Fruit fly (Drosophila melanogaster) whole organism, adult: ENCODE measurements around the gene AOX1.

Experiments used
- CG11617 ChIP-seq: fragments of 200-800 bp; sonication (Bioruptor generic); optimal IDR thresholded peaks from 2 replicates; lab custom pipeline; 2017; ENCODE audit warnings: mild to moderate bottlenecking, missing biosample characterization, missing genetic modification reagents, missing genetic modification characterization
- CG12768 ChIP-seq: fragments of 200-800 bp; sonication (Bioruptor generic); optimal IDR thresholded peaks from 2 replicates; lab custom pipeline; 2017; ENCODE audit warnings: missing biosample characterization, missing genetic modification characterization, mild to moderate bottlenecking, moderate library complexity, missing genetic modification reagents
- CG14711 ChIP-seq: fragments of 200-800 bp; sonication (Bioruptor generic); optimal IDR thresholded peaks from 2 replicates; lab custom pipeline; 2018; ENCODE audit warnings: missing biosample characterization, mild to moderate bottlenecking, missing genetic modification characterization, moderate library complexity
- CG1620 ChIP-seq: fragments of 200-800 bp; sonication (Bioruptor generic); optimal IDR thresholded peaks from 2 replicates; lab custom pipeline; 2016; ENCODE audit warnings: missing biosample characterization, missing genetic modification characterization
- CG33017 ChIP-seq: fragments of 200-800 bp; sonication (Bioruptor generic); optimal IDR thresholded peaks from 2 replicates; lab custom pipeline; 2018; ENCODE audit warnings: missing biosample characterization, mild to moderate bottlenecking, missing genetic modification characterization, moderate library complexity
- CG7045 ChIP-seq: fragments of 200-800 bp; sonication (Bioruptor generic); optimal IDR thresholded peaks from 2 replicates; lab custom pipeline; 2017; ENCODE audit warnings: missing biosample characterization, mild to moderate bottlenecking, missing genetic modification characterization
- Clk ChIP-seq: fragments of 200-800 bp; sonication (Bioruptor generic); optimal IDR thresholded peaks from 2 replicates; lab custom pipeline; 2017; ENCODE audit warnings: missing biosample characterization, missing genetic modification characterization
- Crg-1 ChIP-seq: fragments of 200-800 bp; sonication (Bioruptor generic); optimal IDR thresholded peaks from 2 replicates; lab custom pipeline; 2016; ENCODE audit warnings: missing biosample characterization, missing genetic modification characterization
- Hr96 ChIP-seq: fragments of 200-800 bp; sonication (Bioruptor generic); optimal IDR thresholded peaks from 2 replicates; lab custom pipeline; 2016; ENCODE audit warnings: missing biosample characterization, missing genetic modification characterization
- Mnt ChIP-seq: fragments of 200-800 bp; sonication (Bioruptor generic); optimal IDR thresholded peaks from 2 replicates; lab custom pipeline; 2016; ENCODE audit warnings: missing biosample characterization, mild to moderate bottlenecking, missing genetic modification characterization
- bab1 ChIP-seq: fragments of 200-800 bp; sonication (Bioruptor generic); optimal IDR thresholded peaks from 3 replicates; lab custom pipeline; 2019; ENCODE audit warnings: missing biosample characterization, mild to moderate bottlenecking, missing genetic modification characterization, moderate library complexity
- cic ChIP-seq: fragments of 200-800 bp; sonication (Bioruptor generic); optimal IDR thresholded peaks from 2 replicates; lab custom pipeline; 2017; ENCODE audit warnings: missing biosample characterization, mild to moderate bottlenecking, missing genetic modification characterization, moderate library complexity
- cnc ChIP-seq, 2 experiments: fragments of >200 bp; optimal IDR thresholded peaks; 2 replicates each; lab custom pipeline; 2017
- ovo ChIP-seq: fragments of 200-800 bp; sonication (Bioruptor generic); optimal IDR thresholded peaks from 2 replicates; lab custom pipeline; 2016; ENCODE audit warnings: missing biosample characterization, missing genetic modification characterization
- pad ChIP-seq: fragments of 200-800 bp; sonication (Bioruptor generic); optimal IDR thresholded peaks from 3 replicates; lab custom pipeline; 2017; ENCODE audit warnings: missing biosample characterization, missing genetic modification characterization, mild to moderate bottlenecking, moderate library complexity, missing genetic modification reagents
- tj ChIP-seq: fragments of 200-800 bp; sonication (Bioruptor generic); optimal IDR thresholded peaks from 3 replicates; lab custom pipeline; 2017; ENCODE audit warnings: missing biosample characterization, mild to moderate bottlenecking, missing genetic modification characterization, moderate library complexity
- toe ChIP-seq: fragments of 200-800 bp; sonication (Bioruptor generic); optimal IDR thresholded peaks from 2 replicates; lab custom pipeline; 2016; ENCODE audit warnings: missing biosample characterization, missing genetic modification characterization

AOX1 gene

DNA sequence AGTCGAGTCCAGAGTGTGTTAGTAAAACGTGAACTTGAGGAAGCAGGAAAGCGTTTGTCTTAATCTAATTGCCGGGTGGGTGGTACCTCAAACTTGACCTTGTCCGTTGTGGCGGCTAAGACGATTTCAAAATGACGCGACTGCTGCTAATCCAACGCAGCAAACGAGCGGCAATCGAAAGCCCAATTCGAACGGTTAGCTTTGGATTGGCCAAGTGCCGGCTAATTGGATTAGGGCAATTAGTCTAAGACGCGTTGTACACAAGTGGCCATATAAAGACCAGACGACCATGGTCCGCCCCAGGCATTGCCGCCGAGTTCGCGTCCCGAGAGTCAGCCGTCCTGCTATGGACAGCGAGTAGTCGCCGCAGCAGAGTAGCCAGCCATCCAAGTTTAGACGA lies 54.2 kb downstream of the AOX1 start, which contains the start of gene Rh6:
TSS of gene Rh6 (plus strand) at position 301 of the 400 bp plus-strand sequence.
- TF ChIP-seq ovo (GFP tag; lab: Kevin White, UChicago) (no peak), tj (GFP tag; lab: Kevin White, UChicago) (no peak), CG14711 (no peak), CG12768 (GFP tag; lab: Kevin White, UChicago) (no peak), cnc (optimal IDR thresholded peaks at IDR 0.05; lab: Kevin White, UChicago) (no peak), pad (GFP tag; lab: Kevin White, UChicago) (no peak), toe (no peak), Mnt (GFP tag; lab: Kevin White, UChicago) (no peak), CG1620 (no peak), bab1 (GFP tag; lab: Kevin White, UChicago) (no peak), Crg-1 (no peak), cic (GFP tag; lab: Kevin White, UChicago) (no peak), CG7045 (GFP tag; lab: Kevin White, UChicago) (no peak), Clk (no peak), CG11617 (no peak), Hr96 (GFP tag; lab: Kevin White, UChicago) (no peak), CG33017 (tag; lab: Kevin White, UChicago) (no peak)
